Worm (Caenorhabditis elegans) whole organism, young adult: Measurements from ENCODE around the gene clec-214.

ENCODE experiments used
- B0336.3 ChIP-seq: fragments of 200-800 bp; sonication (Bioruptor generic); IDR thresholded peaks from 2 replicates; pipeline ENCODE4 v1.3.6; 2022; ENCODE audit warnings: missing genetic modification characterization, missing compliant biosample characterization
- F49E8.2 ChIP-seq: sonication (generic microtip); optimal IDR thresholded peaks from 3 replicates; lab custom pipeline; 2017; ENCODE audit warnings: missing genetic modification characterization, mild to moderate bottlenecking, missing compliant biosample characterization, antibody characterized with exemption, moderate library complexity; ENCODE audit not compliant: insufficient read depth
- ama-1 ChIP-seq, 3 experiments: fragments of 150-350 bp in 1 of 3; sonication (generic microtip) in 2 of 3; optimal IDR thresholded peaks; 2 replicates each; lab custom pipeline; 2014 to 2018; ENCODE audit warnings: missing biosample characterization in 2 of 3, missing genetic modification characterization in 2 of 3, missing genetic modification reagents in 2 of 3
- madf-3 ChIP-seq: fragments of 200-800 bp; sonication (Bioruptor generic); IDR thresholded peaks from 2 replicates; pipeline ENCODE4 v1.3.6; 2022; ENCODE audit warnings: missing genetic modification reagents, missing genetic modification characterization, missing compliant biosample characterization
- rec-8 ChIP-seq, 2 experiments: sonication (generic microtip); optimal IDR thresholded peaks; 2 replicates each; lab custom pipeline; 2016; ENCODE audit warnings: mild to moderate bottlenecking in 2 of 2, missing genetic modification characterization in 2 of 2, missing genetic modification reagents in 2 of 2, missing genotype in 2 of 2, missing biosample characterization in 1 of 2, missing compliant biosample characterization in 1 of 2, moderate library complexity in 1 of 2
- tbp1 ChIP-seq: fragments of 200-800 bp; sonication (Bioruptor generic); optimal IDR thresholded peaks from 2 replicates; lab custom pipeline; 2018; ENCODE audit warnings: mild to moderate bottlenecking, missing genetic modification characterization, missing compliant biosample characterization
- unc-62 ChIP-seq: fragments of 150-350 bp; optimal IDR thresholded peaks from 2 replicates; lab custom pipeline; 2014; ENCODE audit warnings: missing biosample characterization, missing genetic modification reagents, missing genetic modification characterization

DNA sequence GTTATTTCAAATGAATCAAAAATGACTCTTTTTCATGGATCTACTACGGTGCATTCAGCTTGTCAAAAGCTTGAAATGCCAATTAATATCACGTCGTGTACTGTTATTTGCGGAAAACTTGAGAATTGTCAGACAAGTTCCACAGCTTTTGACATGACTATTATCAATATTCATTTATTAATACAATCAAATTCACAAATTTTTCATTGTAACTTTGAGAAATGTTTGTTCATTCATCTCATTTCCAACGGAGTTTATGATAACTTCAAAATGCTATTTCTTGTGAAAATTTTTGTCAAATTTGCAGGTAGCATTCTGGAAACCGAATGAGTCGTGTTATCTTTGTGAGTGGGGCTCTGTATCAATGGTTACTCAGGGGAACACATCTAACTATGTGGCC lies 7.9 kb downstream of the clec-214 start, which contains the start of gene C50E3.15:
- no peak for TF ChIP-seq B0336.3 (GFP tag; lab: Robert Waterston, UW)
- TF ChIP-seq rec-8 (tag; optimal IDR thresholded peaks at IDR 0.05; lab: Kevin White, UChicago): no peak
- TF ChIP-seq madf-3 (GFP tag; lab: Robert Waterston, UW): no peak
- TF ChIP-seq unc-62: no peak
- no peak for TF ChIP-seq tbp1 (GFP tag; lab: Kevin White, UChicago)
- TF ChIP-seq ama-1 (optimal IDR thresholded peaks at IDR 0.05; lab: Kevin White, UChicago): no peak
- TF ChIP-seq ama-1 (GFP tag; optimal IDR thresholded peaks at IDR 0.05; lab: Kevin White, UChicago): no peak
- TF ChIP-seq F49E8.2: no peak
